Worm (Caenorhabditis elegans) whole organism, mixed stage, embryonic: ENCODE results near the gene F26D11.13.

ENCODE experiments used
- elt-1 ChIP-seq: sonication (generic microtip); optimal IDR thresholded peaks from 2 replicates; lab custom pipeline; 2017; ENCODE audit warnings: missing genetic modification characterization, mild to moderate bottlenecking, missing compliant biosample characterization, antibody characterized with exemption, moderate library complexity, borderline replicate concordance; ENCODE audit not compliant: insufficient read depth
- ztf-11 ChIP-seq: fragments of 150-350 bp; optimal IDR thresholded peaks from 2 replicates; lab custom pipeline; 2014; ENCODE audit warnings: missing biosample characterization, missing genetic modification characterization

DNA sequence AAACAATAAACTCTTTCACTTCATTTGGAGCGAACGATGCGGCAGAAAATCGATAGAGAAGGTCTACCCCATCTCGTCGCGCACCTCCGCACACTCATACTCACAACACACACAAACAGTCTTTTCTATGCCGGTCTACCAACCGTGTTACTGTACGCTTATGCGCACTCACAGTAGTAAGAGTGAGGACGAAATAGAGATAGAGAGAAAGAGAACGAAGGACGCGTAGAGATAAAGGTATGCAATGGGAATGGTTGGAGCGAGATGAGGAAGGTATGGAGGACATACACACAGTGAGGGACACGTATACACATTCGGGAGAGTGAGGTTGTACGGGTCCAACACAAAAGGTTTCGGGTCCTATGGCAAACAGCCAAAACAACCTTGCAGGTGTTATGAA is 24.3 kb upstream of the F26D11.13 start:
- TF ChIP-seq elt-1 (tag; lab: Kevin White, UChicago) (no peak), ztf-11 (tag; lab: Kevin White, UChicago) (no peak)
